Worm (Caenorhabditis elegans) whole organism, mixed stage, embryonic: ENCODE data around the gene W08A12.2.

ENCODE experiments used
- elt-3 ChIP-seq: fragments of 150-350 bp; optimal IDR thresholded peaks from 2 replicates; lab custom pipeline; 2014; ENCODE audit warnings: missing biosample characterization, missing genetic modification characterization
- lin-13 ChIP-seq: fragments of 150-350 bp; optimal IDR thresholded peaks from 2 replicates; lab custom pipeline; 2014; ENCODE audit warnings: missing biosample characterization, missing genetic modification characterization
- mab-5 ChIP-seq: fragments of 150-350 bp; optimal IDR thresholded peaks from 2 replicates; lab custom pipeline; 2014; ENCODE audit warnings: missing biosample characterization, missing genetic modification characterization
- nhr-12 ChIP-seq: fragments of 150-350 bp; optimal IDR thresholded peaks from 2 replicates; lab custom pipeline; 2014; ENCODE audit warnings: missing biosample characterization, missing genetic modification characterization
- pha-4 ChIP-seq: fragments of 150-350 bp; optimal IDR thresholded peaks from 2 replicates; lab custom pipeline; 2018; ENCODE audit warnings: missing biosample characterization, missing genetic modification reagents, missing genetic modification characterization
- snpc-4 ChIP-seq: fragments of 150-350 bp; optimal IDR thresholded peaks from 2 replicates; lab custom pipeline; 2014; ENCODE audit warnings: missing biosample characterization, missing genetic modification characterization
- unc-62 ChIP-seq: fragments of 150-350 bp; optimal IDR thresholded peaks from 2 replicates; lab custom pipeline; 2014; ENCODE audit warnings: missing biosample characterization, missing genetic modification reagents, missing genetic modification characterization

- no peak for TF ChIP-seq mab-5 (tag; lab: Kevin White, UChicago)
- TF ChIP-seq pha-4: no peak
- no peak for TF ChIP-seq nhr-12 (tag; lab: Kevin White, UChicago)
- no peak for TF ChIP-seq elt-3
- no peak for TF ChIP-seq lin-13
- no peak for TF ChIP-seq unc-62 (GFP tag; lab: Kevin White, UChicago)
- no peak for TF ChIP-seq snpc-4
These were observed 36.2 kb downstream of the W08A12.2 start, which contains the start of gene str-114 for ce11 chrV:3649473-3649872.
